Fruit fly (Drosophila melanogaster) Kc167 (cell line): Measurements from ENCODE around the gene numb.

Experiments used
- Myc ChIP-seq: fragments of >200 bp; optimal IDR thresholded peaks from 2 replicates; lab custom pipeline; 2017; ENCODE audit warnings: missing external identifiers
- Sin3A ChIP-seq: fragments of >200 bp; optimal IDR thresholded peaks from 2 replicates; lab custom pipeline; 2018; ENCODE audit warnings: missing external identifiers
- h ChIP-seq: fragments of >200 bp; optimal IDR thresholded peaks from 3 replicates; lab custom pipeline; 2018; ENCODE audit warnings: missing external identifiers
- insv ChIP-seq: fragments of >200 bp; optimal IDR thresholded peaks from 3 replicates; lab custom pipeline; 2018; ENCODE audit warnings: missing external identifiers
- psq ChIP-seq: fragments of >200 bp; optimal IDR thresholded peaks from 2 replicates; lab custom pipeline; 2017; ENCODE audit warnings: missing external identifiers
- ttk ChIP-seq: sonication (Bioruptor generic); optimal IDR thresholded peaks from 2 replicates; lab custom pipeline; 2017; ENCODE audit warnings: missing external identifiers

DNA sequence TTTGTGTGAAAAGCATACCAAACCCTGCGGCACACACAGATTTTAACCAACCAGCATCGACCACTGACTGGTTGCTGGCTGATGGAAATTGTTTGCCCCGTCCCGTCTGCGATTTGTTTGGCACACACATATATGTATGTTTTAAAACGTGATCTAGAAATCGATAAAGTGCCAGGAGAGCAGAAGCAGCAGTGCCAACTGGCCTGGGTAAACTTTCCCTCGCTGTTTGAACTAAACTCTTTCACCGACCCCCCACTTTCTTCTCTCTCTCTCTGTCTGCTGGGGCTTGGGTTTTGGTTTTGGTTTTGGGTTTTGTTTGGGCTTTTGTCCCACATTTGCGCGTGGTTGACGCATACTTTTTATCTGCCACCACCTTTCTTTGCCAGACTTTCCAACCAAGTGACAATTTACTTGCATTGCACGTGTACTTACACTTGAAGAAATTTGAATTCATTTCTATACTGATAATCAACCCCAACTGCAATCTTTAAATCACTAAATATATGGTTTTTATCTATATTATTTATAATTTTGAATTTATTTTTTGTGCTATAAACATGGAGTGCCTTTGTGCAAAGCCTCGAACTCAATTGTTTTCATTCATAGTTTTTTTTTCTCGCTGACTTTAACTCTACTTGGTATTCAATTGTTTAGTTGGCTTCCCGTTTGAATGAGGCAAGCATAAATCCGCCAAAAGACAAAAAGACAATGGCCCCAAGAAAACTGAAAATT, 68.3 kb downstream of the numb start:
- TF ChIP-seq psq (lab: Kevin White, UChicago) (no peak), ttk (lab: Kevin White, UChicago) (no peak), h (no peak), Myc (lab: Kevin White, UChicago) (no peak), insv (lab: Kevin White, UChicago) (no peak), Sin3A (lab: Kevin White, UChicago) (no peak)
